Worm (Caenorhabditis elegans) whole organism, late embryonic: ENCODE measurements around the gene dgtr-1.

Experiments used
- C08G9.2 ChIP-seq: sonication (generic microtip); optimal IDR thresholded peaks from 2 replicates; lab custom pipeline; 2016; ENCODE audit warnings: mild to moderate bottlenecking, missing genetic modification characterization, moderate library complexity, missing compliant biosample characterization
- C38D4.7 ChIP-seq: fragments of 200-800 bp; sonication (Bioruptor generic); optimal IDR thresholded peaks from 2 replicates; lab custom pipeline; 2018; ENCODE audit warnings: mild to moderate bottlenecking, missing genetic modification characterization, moderate library complexity, missing compliant biosample characterization
- K02D7.2 ChIP-seq: sonication (generic microtip); optimal IDR thresholded peaks from 2 replicates; lab custom pipeline; 2017; ENCODE audit warnings: mild to moderate bottlenecking, missing genetic modification characterization, missing compliant biosample characterization
- ceh-19 ChIP-seq: fragments of 200-800 bp; sonication (Bioruptor generic); optimal IDR thresholded peaks from 2 replicates; lab custom pipeline; 2018; ENCODE audit warnings: mild to moderate bottlenecking, missing genetic modification characterization, missing compliant biosample characterization
- ceh-2 ChIP-seq: sonication (generic microtip); optimal IDR thresholded peaks from 2 replicates; lab custom pipeline; 2016; ENCODE audit warnings: missing genotype, missing genetic modification characterization, missing compliant biosample characterization
- ceh-22 ChIP-seq: sonication (generic microtip); optimal IDR thresholded peaks from 2 replicates; lab custom pipeline; 2017; ENCODE audit warnings: missing biosample characterization, missing genetic modification characterization
- ceh-30 ChIP-seq: fragments of 150-350 bp; optimal IDR thresholded peaks from 2 replicates; lab custom pipeline; 2014; ENCODE audit warnings: missing biosample characterization, missing genetic modification characterization
- ceh-31 ChIP-seq: sonication (generic microtip); optimal IDR thresholded peaks from 2 replicates; lab custom pipeline; 2016; ENCODE audit warnings: missing genetic modification characterization, missing compliant biosample characterization
- ceh-45 ChIP-seq: fragments of 200-800 bp; sonication (Bioruptor generic); IDR thresholded peaks from 2 replicates; pipeline ENCODE4 v1.3.6; 2022; ENCODE audit warnings: missing genetic modification reagents, missing genetic modification characterization, missing compliant biosample characterization
- ceh-48 ChIP-seq: sonication (generic microtip); optimal IDR thresholded peaks from 2 replicates; lab custom pipeline; 2016; ENCODE audit warnings: missing genetic modification characterization, inconsistent platforms, missing compliant biosample characterization
- ceh-6 ChIP-seq: fragments of 200-800 bp; sonication (Bioruptor generic); optimal IDR thresholded peaks from 2 replicates; lab custom pipeline; 2018; ENCODE audit warnings: mild to moderate bottlenecking, missing genetic modification characterization, missing compliant biosample characterization
- dmd-4 ChIP-seq: sonication (generic microtip); optimal IDR thresholded peaks from 2 replicates; lab custom pipeline; 2016; ENCODE audit warnings: borderline replicate concordance, missing genetic modification characterization, missing compliant biosample characterization
- dve-1 ChIP-seq: sonication (generic microtip); optimal IDR thresholded peaks from 2 replicates; lab custom pipeline; 2017; ENCODE audit warnings: antibody characterized with exemption, mild to moderate bottlenecking, missing genetic modification characterization, missing compliant biosample characterization
- elt-2 ChIP-seq: sonication (generic microtip); optimal IDR thresholded peaks from 2 replicates; lab custom pipeline; 2016; ENCODE audit warnings: missing genetic modification reagents, missing genetic modification characterization, missing compliant biosample characterization
- elt-4 ChIP-seq: sonication (generic microtip); optimal IDR thresholded peaks from 2 replicates; lab custom pipeline; 2016; ENCODE audit warnings: missing genetic modification characterization, missing compliant biosample characterization
- fax-1 ChIP-seq: sonication (generic microtip); optimal IDR thresholded peaks from 2 replicates; lab custom pipeline; 2016; ENCODE audit warnings: missing genotype, missing genetic modification characterization, missing compliant biosample characterization
- fkh-10 ChIP-seq: fragments of 150-350 bp; optimal IDR thresholded peaks from 2 replicates; lab custom pipeline; 2014; ENCODE audit warnings: missing biosample characterization, missing genetic modification reagents, missing genetic modification characterization
- fkh-6 ChIP-seq: sonication (generic microtip); optimal IDR thresholded peaks from 2 replicates; lab custom pipeline; 2016; ENCODE audit warnings: missing genetic modification characterization, missing compliant biosample characterization
- gmeb-2 ChIP-seq: sonication (generic microtip); optimal IDR thresholded peaks from 2 replicates; lab custom pipeline; 2016; ENCODE audit warnings: missing genetic modification characterization, inconsistent platforms, missing compliant biosample characterization
- hlh-13 ChIP-seq: fragments of 200-800 bp; sonication (Bioruptor generic); optimal IDR thresholded peaks from 2 replicates; lab custom pipeline; 2018; ENCODE audit warnings: mild to moderate bottlenecking, missing genetic modification characterization, missing compliant biosample characterization
- hlh-30 ChIP-seq: sonication (generic microtip); optimal IDR thresholded peaks from 2 replicates; lab custom pipeline; 2017; ENCODE audit warnings: antibody characterized with exemption, missing genetic modification characterization, missing compliant biosample characterization; ENCODE audit not compliant: insufficient read depth
- hlh-6 ChIP-seq: sonication (generic microtip); optimal IDR thresholded peaks from 2 replicates; lab custom pipeline; 2016; ENCODE audit warnings: missing genotype, missing genetic modification characterization, missing compliant biosample characterization
- hlh-8 ChIP-seq: sonication (generic microtip); optimal IDR thresholded peaks from 2 replicates; lab custom pipeline; 2016; ENCODE audit warnings: missing genotype, missing genetic modification characterization, missing compliant biosample characterization
- lim-6 ChIP-seq: sonication (generic microtip); optimal IDR thresholded peaks from 2 replicates; lab custom pipeline; 2016; ENCODE audit warnings: missing genetic modification characterization, missing compliant biosample characterization
- lin-11 ChIP-seq: fragments of 200-800 bp; sonication (Bioruptor generic); optimal IDR thresholded peaks from 2 replicates; lab custom pipeline; 2018; ENCODE audit warnings: mild to moderate bottlenecking, missing genetic modification characterization, missing compliant biosample characterization
- madf-2 ChIP-seq: sonication (generic microtip); optimal IDR thresholded peaks from 2 replicates; lab custom pipeline; 2017; ENCODE audit warnings: missing genetic modification characterization, missing compliant biosample characterization
- nfya-1 ChIP-seq: sonication (generic microtip); optimal IDR thresholded peaks from 2 replicates; lab custom pipeline; 2017; ENCODE audit warnings: missing genetic modification characterization, mild to moderate bottlenecking, missing compliant biosample characterization, antibody characterized with exemption, moderate library complexity
- odd-2 ChIP-seq: sonication (generic microtip); optimal IDR thresholded peaks from 2 replicates; lab custom pipeline; 2017; ENCODE audit warnings: antibody characterized with exemption, mild to moderate bottlenecking, missing genetic modification characterization, missing compliant biosample characterization
- pax-1 ChIP-seq: fragments of 150-350 bp; optimal IDR thresholded peaks from 2 replicates; lab custom pipeline; 2014; ENCODE audit warnings: missing biosample characterization, missing genetic modification characterization
- pqm-1 ChIP-seq: sonication (generic microtip); optimal IDR thresholded peaks from 2 replicates; lab custom pipeline; 2016; ENCODE audit warnings: missing genetic modification characterization, missing compliant biosample characterization
- sdc-2 ChIP-seq: sonication (generic microtip); optimal IDR thresholded peaks from 2 replicates; lab custom pipeline; 2016; ENCODE audit warnings: missing genotype, missing genetic modification characterization, missing compliant biosample characterization
- sox-2 ChIP-seq: fragments of 200-800 bp; sonication (Bioruptor generic); IDR thresholded peaks from 2 replicates; pipeline ENCODE4 v1.3.6; 2022; ENCODE audit warnings: missing genetic modification reagents, missing genetic modification characterization, missing compliant biosample characterization
- tbx-2 ChIP-seq: sonication (generic microtip); optimal IDR thresholded peaks from 2 replicates; lab custom pipeline; 2016; ENCODE audit warnings: missing genetic modification characterization, missing compliant biosample characterization
- tbx-7 ChIP-seq: sonication (generic microtip); optimal IDR thresholded peaks from 2 replicates; lab custom pipeline; 2016; ENCODE audit warnings: missing genotype, missing genetic modification characterization, missing compliant biosample characterization
- ttx-3 ChIP-seq: sonication (generic microtip); optimal IDR thresholded peaks from 2 replicates; lab custom pipeline; 2016; ENCODE audit warnings: missing genetic modification reagents, missing genetic modification characterization, missing compliant biosample characterization
- unc-3 ChIP-seq, 2 experiments: fragments of 200-800 bp in 1 of 2; sonication (Bioruptor generic) in 1 of 2; sonication (generic microtip) in 1 of 2; conservative IDR thresholded peaks in 1 of 2; optimal IDR thresholded peaks in 1 of 2; 2 replicates each; pipeline versions ENCODE4 v1.3.6 to Lab custom; 2016 to 2022; ENCODE audit warnings: missing compliant biosample characterization in 2 of 2, missing genetic modification characterization in 2 of 2, missing genetic modification reagents in 1 of 2

Gene dgtr-1

ce11 chrV:6496611-6497158 is at the start of gene dgtr-1:
Gene dgtr-1 (plus strand): TSS chrV:6497108.
- TF ChIP-seq pax-1 (tag; lab: Kevin White, UChicago), result no peak
- TF ChIP-seq elt-4 (tag; lab: Kevin White, UChicago), result no peak
- TF ChIP-seq C38D4.7 (GFP tag; lab: Kevin White, UChicago), result no peak
- TF ChIP-seq ceh-19 (GFP tag; lab: Kevin White, UChicago), result no peak
- TF ChIP-seq pqm-1 (tag; lab: Kevin White, UChicago), result no peak
- TF ChIP-seq hlh-6 (tag; lab: Kevin White, UChicago), result no peak
- no peak for TF ChIP-seq tbx-2 (tag; lab: Kevin White, UChicago)
- no peak for TF ChIP-seq ttx-3 (tag; lab: Kevin White, UChicago)
- no peak for TF ChIP-seq hlh-30
- no peak for TF ChIP-seq lin-11 (tag; lab: Kevin White, UChicago)
- TF ChIP-seq ceh-22, result no peak
- TF ChIP-seq hlh-13 (GFP tag; lab: Kevin White, UChicago), result no peak
- no peak for TF ChIP-seq ceh-45 (GFP tag; lab: Robert Waterston, UW)
- no peak for TF ChIP-seq sox-2 (GFP tag; lab: Robert Waterston, UW)

DNA sequence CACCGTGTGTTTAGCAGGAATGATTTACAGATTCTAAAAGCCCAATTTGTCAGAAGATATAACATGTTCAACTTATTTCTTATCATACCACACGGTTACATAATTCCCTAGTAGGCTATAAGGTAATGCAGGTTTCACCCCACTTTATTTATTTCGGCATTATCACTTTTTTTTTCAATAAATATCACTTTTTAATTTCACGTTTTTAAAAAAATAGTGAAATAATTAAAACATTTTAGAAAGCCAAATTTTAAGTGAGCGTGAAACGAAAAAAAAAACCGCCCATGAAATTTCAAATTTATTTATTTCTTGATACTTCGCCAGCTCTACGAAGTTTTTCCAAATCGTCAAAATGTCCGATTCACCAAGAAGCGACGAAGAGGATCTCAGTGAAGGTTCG is 48.6 kb upstream of the dgtr-1 start, which contains the start of gene fbxa-196:
Gene fbxa-196 (plus strand): TSS at position 301 of the 400 bp plus-strand sequence.
- TF ChIP-seq ceh-2 (tag; lab: Kevin White, UChicago), result no peak
- TF ChIP-seq unc-3 (GFP tag; conservative IDR thresholded peaks at IDR 0.05; lab: Robert Waterston, UW), result no peak
- TF ChIP-seq unc-3 (tag; optimal IDR thresholded peaks at IDR 0.05; lab: Kevin White, UChicago), result no peak
- TF ChIP-seq ceh-22, result no peak
- TF ChIP-seq fkh-6 (tag; lab: Kevin White, UChicago), result no peak
- TF ChIP-seq ttx-3 (tag; lab: Kevin White, UChicago), result no peak
- TF ChIP-seq fax-1, result no peak
- TF ChIP-seq C08G9.2 (tag; lab: Kevin White, UChicago), result no peak
- no peak for TF ChIP-seq ceh-31 (tag; lab: Kevin White, UChicago)
- TF ChIP-seq ceh-6, result no peak
- no peak for TF ChIP-seq ceh-30 (tag; lab: Kevin White, UChicago)
- TF ChIP-seq odd-2, result no peak
- no peak for TF ChIP-seq gmeb-2
- TF ChIP-seq elt-4 (tag; lab: Kevin White, UChicago), result no peak
- TF ChIP-seq hlh-13 (GFP tag; lab: Kevin White, UChicago), result no peak
- TF ChIP-seq fkh-10 (GFP tag; lab: Kevin White, UChicago), result no peak
- no peak for TF ChIP-seq elt-2
- no peak for TF ChIP-seq madf-2
- TF ChIP-seq dve-1 (tag; lab: Kevin White, UChicago), result no peak
- TF ChIP-seq lim-6 (tag; lab: Kevin White, UChicago), result no peak
- TF ChIP-seq nfya-1 (tag; lab: Kevin White, UChicago), result no peak
- TF ChIP-seq, all 69 proteins: peak for 0

DNA sequence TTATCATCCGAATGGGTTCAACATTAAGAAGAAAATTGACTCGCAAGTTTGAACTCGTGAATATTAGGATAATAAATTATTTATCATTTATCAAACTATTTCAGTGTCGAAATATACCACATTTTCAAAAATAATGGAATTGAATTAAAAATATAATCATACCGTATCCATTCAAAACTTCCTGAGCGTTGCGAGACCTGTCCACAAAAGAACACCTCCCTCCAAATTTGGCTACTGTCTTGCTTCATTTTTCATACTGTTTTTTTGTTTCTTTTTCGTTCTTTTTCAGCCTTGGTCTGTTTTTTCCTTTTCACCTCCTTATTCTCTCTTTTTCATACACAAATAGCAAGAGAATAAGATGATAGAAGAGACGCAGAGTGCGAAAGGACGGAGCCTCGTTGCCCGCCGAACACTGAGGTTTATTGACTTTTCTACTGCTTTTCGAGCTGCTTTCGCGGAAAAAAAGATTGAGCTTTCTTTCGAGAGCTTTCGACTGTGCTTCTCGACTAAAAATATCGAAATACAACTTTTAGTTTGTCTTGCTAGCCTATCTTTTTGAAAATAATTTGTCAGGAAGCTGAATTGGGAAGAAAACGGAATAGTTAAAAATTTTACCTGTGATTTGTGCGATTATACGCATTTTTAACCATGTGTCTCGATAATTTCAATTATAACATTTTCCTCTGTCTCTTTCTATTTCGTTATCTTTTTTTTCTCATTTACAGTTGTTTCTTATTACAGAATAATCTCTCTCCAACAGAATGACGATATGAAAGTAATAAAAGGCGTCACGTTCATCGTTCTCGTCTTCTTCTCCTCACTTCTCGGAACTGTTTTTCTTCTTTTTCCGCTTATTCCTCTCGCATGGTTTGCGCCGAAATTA is 46.5 kb upstream of the dgtr-1 start, which contains the start of gene acl-8:
Gene acl-8 (plus strand): TSS at position 742 of the 883 bp plus-strand sequence.
- no peak for TF ChIP-seq dmd-4 (tag; lab: Kevin White, UChicago)
- TF ChIP-seq K02D7.2 (tag; lab: Kevin White, UChicago), result no peak
- TF ChIP-seq tbx-7 (tag; lab: Kevin White, UChicago), result no peak
- peak; percentile 33 for TF ChIP-seq ceh-48
- no peak for TF ChIP-seq sdc-2 (tag; lab: Kevin White, UChicago)
- TF ChIP-seq lin-11 (tag; lab: Kevin White, UChicago), result no peak
- TF ChIP-seq hlh-30, result no peak
- no peak for TF ChIP-seq hlh-8 (tag; lab: Kevin White, UChicago)
